Worm (Caenorhabditis elegans) whole organism, L2 larva: ENCODE data around the gene K10D11.6.

Experiments used
- C34F6.9 ChIP-seq: fragments of 150-350 bp; optimal IDR thresholded peaks from 2 replicates; lab custom pipeline; 2014; ENCODE audit warnings: missing biosample characterization, missing genetic modification characterization
- F13H6.1 ChIP-seq: sonication (generic microtip); optimal IDR thresholded peaks from 2 replicates; lab custom pipeline; 2016; ENCODE audit warnings: missing genetic modification characterization, missing compliant biosample characterization
- Y55F3AM.14 ChIP-seq: fragments of 200-800 bp; sonication (Bioruptor generic); optimal IDR thresholded peaks from 2 replicates; lab custom pipeline; 2018; ENCODE audit warnings: mild to moderate bottlenecking, missing genetic modification characterization, missing compliant biosample characterization
- ZK546.5 ChIP-seq: sonication (generic microtip); optimal IDR thresholded peaks from 2 replicates; lab custom pipeline; 2017; ENCODE audit warnings: missing biosample characterization, missing genetic modification characterization
- alr-1 ChIP-seq: fragments of 150-350 bp; optimal IDR thresholded peaks from 2 replicates; lab custom pipeline; 2014; ENCODE audit warnings: missing biosample characterization, missing genetic modification characterization
- aly-2 ChIP-seq: fragments of 150-350 bp; optimal IDR thresholded peaks from 2 replicates; lab custom pipeline; 2014; ENCODE audit warnings: missing biosample characterization, missing genetic modification characterization
- blmp-1 ChIP-seq: sonication (generic microtip); optimal IDR thresholded peaks from 2 replicates; lab custom pipeline; 2017; ENCODE audit warnings: missing genetic modification characterization, mild to moderate bottlenecking, missing compliant biosample characterization, antibody characterized with exemption, moderate library complexity; ENCODE audit not compliant: insufficient read depth
- ceh-16 ChIP-seq: fragments of 150-350 bp; optimal IDR thresholded peaks from 2 replicates; lab custom pipeline; 2014; ENCODE audit warnings: missing biosample characterization, missing genetic modification characterization
- crh-2 ChIP-seq: sonication (generic microtip); optimal IDR thresholded peaks from 2 replicates; lab custom pipeline; 2017; ENCODE audit warnings: missing biosample characterization, missing genetic modification characterization
- dmd-4 ChIP-seq: sonication (generic microtip); optimal IDR thresholded peaks from 2 replicates; lab custom pipeline; 2017; ENCODE audit warnings: missing biosample characterization, missing genetic modification characterization
- egl-27 ChIP-seq: sonication (generic microtip); optimal IDR thresholded peaks from 3 replicates; lab custom pipeline; 2017; ENCODE audit warnings: missing biosample characterization, missing genetic modification reagents, missing genetic modification characterization
- elt-1 ChIP-seq: fragments of 150-350 bp; optimal IDR thresholded peaks from 2 replicates; lab custom pipeline; 2014; ENCODE audit warnings: missing biosample characterization, missing genetic modification characterization
- fos-1 ChIP-seq: fragments of 150-350 bp; optimal IDR thresholded peaks from 2 replicates; lab custom pipeline; 2014; ENCODE audit warnings: missing biosample characterization, missing genetic modification characterization
- gmeb-1 ChIP-seq: fragments of 150-350 bp; optimal IDR thresholded peaks from 2 replicates; lab custom pipeline; 2014; ENCODE audit warnings: missing biosample characterization, missing genetic modification characterization
- lin-11 ChIP-seq: fragments of 150-350 bp; sonication (generic microtip); optimal IDR thresholded peaks from 2 replicates; lab custom pipeline; 2014; ENCODE audit warnings: missing biosample characterization, missing genetic modification characterization, inconsistent platforms, mixed read lengths
- lin-13 ChIP-seq: fragments of 150-350 bp; optimal IDR thresholded peaks from 2 replicates; lab custom pipeline; 2014; ENCODE audit warnings: missing biosample characterization, missing genetic modification reagents, missing genetic modification characterization
- lin-39 ChIP-seq: fragments of 150-350 bp; optimal IDR thresholded peaks from 2 replicates; lab custom pipeline; 2014; ENCODE audit warnings: missing biosample characterization, missing genetic modification reagents, missing genetic modification characterization
- lsy-2 ChIP-seq, 2 experiments: fragments of 150-350 bp in 1 of 2; sonication (generic microtip) in 1 of 2; optimal IDR thresholded peaks; 2 replicates each; lab custom pipeline; 2014 to 2017; ENCODE audit warnings: missing biosample characterization in 2 of 2, missing genetic modification characterization in 2 of 2
- mab-5 ChIP-seq: fragments of 150-350 bp; optimal IDR thresholded peaks from 2 replicates; lab custom pipeline; 2014; ENCODE audit warnings: missing biosample characterization, missing genetic modification characterization
- mdl-1 ChIP-seq, 2 experiments: fragments of 150-350 bp in 1 of 2; sonication (generic microtip) in 1 of 2; optimal IDR thresholded peaks; 2 replicates each; lab custom pipeline; 2017; ENCODE audit warnings: missing biosample characterization in 2 of 2, missing genetic modification characterization in 2 of 2
- nhr-10 ChIP-seq: sonication (generic microtip); optimal IDR thresholded peaks from 2 replicates; lab custom pipeline; 2017; ENCODE audit warnings: missing biosample characterization, missing genetic modification characterization
- nhr-129 ChIP-seq: fragments of 150-350 bp; optimal IDR thresholded peaks from 2 replicates; lab custom pipeline; 2014; ENCODE audit warnings: missing biosample characterization, missing genetic modification characterization
- nhr-23 ChIP-seq: fragments of 150-350 bp; optimal IDR thresholded peaks from 2 replicates; lab custom pipeline; 2014; ENCODE audit warnings: missing biosample characterization, missing genetic modification reagents, missing genetic modification characterization
- nhr-237 ChIP-seq: fragments of 150-350 bp; optimal IDR thresholded peaks from 2 replicates; lab custom pipeline; 2014; ENCODE audit warnings: missing biosample characterization, missing genetic modification characterization
- nhr-25 ChIP-seq: fragments of 150-350 bp; sonication (generic microtip); optimal IDR thresholded peaks from 3 replicates; lab custom pipeline; 2014; ENCODE audit warnings: missing biosample characterization, missing genetic modification characterization
- nhr-77 ChIP-seq: fragments of 150-350 bp; optimal IDR thresholded peaks from 2 replicates; lab custom pipeline; 2014; ENCODE audit warnings: missing biosample characterization, missing genetic modification characterization
- peb-1 ChIP-seq: fragments of 150-350 bp; optimal IDR thresholded peaks from 2 replicates; lab custom pipeline; 2014; ENCODE audit warnings: missing biosample characterization, missing genetic modification characterization
- sem-4 ChIP-seq: fragments of 150-350 bp; optimal IDR thresholded peaks from 2 replicates; lab custom pipeline; 2014; ENCODE audit warnings: missing biosample characterization, missing genetic modification reagents, missing genetic modification characterization
- sma-3 ChIP-seq: sonication (generic microtip); optimal IDR thresholded peaks from 2 replicates; lab custom pipeline; 2016; ENCODE audit warnings: missing genetic modification reagents, missing genetic modification characterization, missing compliant biosample characterization
- sma-9 ChIP-seq, 2 experiments: fragments of 150-350 bp in 1 of 2; sonication (generic microtip) in 1 of 2; optimal IDR thresholded peaks; 2 replicates each; lab custom pipeline; 2014 to 2016; ENCODE audit warnings: missing genetic modification characterization in 2 of 2, mild to moderate bottlenecking in 1 of 2, missing biosample characterization in 1 of 2, missing compliant biosample characterization in 1 of 2, missing genetic modification reagents in 1 of 2, moderate library complexity in 1 of 2
- unc-39 ChIP-seq: fragments of 150-350 bp; optimal IDR thresholded peaks from 2 replicates; lab custom pipeline; 2014; ENCODE audit warnings: missing biosample characterization, missing genetic modification characterization
- unc-55 ChIP-seq: fragments of 150-350 bp; sonication (generic microtip); optimal IDR thresholded peaks from 3 replicates; lab custom pipeline; 2014; ENCODE audit warnings: missing biosample characterization, missing genetic modification reagents, missing genetic modification characterization
- unc-62 ChIP-seq: fragments of 150-350 bp; optimal IDR thresholded peaks from 2 replicates; lab custom pipeline; 2014; ENCODE audit warnings: missing biosample characterization, missing genetic modification reagents, missing genetic modification characterization
- zag-1 ChIP-seq: fragments of 150-350 bp; optimal IDR thresholded peaks from 2 replicates; lab custom pipeline; 2014; ENCODE audit warnings: missing biosample characterization, missing genetic modification characterization
- ztf-1 ChIP-seq: fragments of 200-800 bp; sonication (Bioruptor generic); conservative IDR thresholded peaks from 2 replicates; pipeline ENCODE4 v1.3.6; 2022; ENCODE audit warnings: missing genetic modification characterization, missing compliant biosample characterization
- ztf-11 ChIP-seq: sonication (generic microtip); optimal IDR thresholded peaks from 2 replicates; lab custom pipeline; 2017; ENCODE audit warnings: missing biosample characterization, missing genetic modification characterization
- ztf-4 ChIP-seq: fragments of 150-350 bp; optimal IDR thresholded peaks from 2 replicates; lab custom pipeline; 2014; ENCODE audit warnings: missing biosample characterization, missing genetic modification characterization

K10D11.6 gene

ce11 chrIV:13016820-13017219, 27.6 kb upstream of the K10D11.6 start:
- no peak for TF ChIP-seq nhr-23 (tag; lab: Kevin White, UChicago)
- TF ChIP-seq alr-1: no peak
- TF ChIP-seq fos-1 (tag; lab: Kevin White, UChicago): no peak
- no peak for TF ChIP-seq lin-11 (tag; lab: Kevin White, UChicago)
- no peak for TF ChIP-seq gmeb-1 (tag; lab: Kevin White, UChicago)
- TF ChIP-seq sma-3 (GFP tag; lab: Kevin White, UChicago): no peak
- no peak for TF ChIP-seq dmd-4 (tag; lab: Kevin White, UChicago)
- no peak for TF ChIP-seq sma-9 (GFP tag; optimal IDR thresholded peaks at IDR 0.05; lab: Kevin White, UChicago)
- TF ChIP-seq sma-9 (tag; optimal IDR thresholded peaks at IDR 0.05; lab: Kevin White, UChicago): no peak
- peak; percentile 34 for TF ChIP-seq sem-4 (tag; lab: Kevin White, UChicago)
- peak; percentile 63 for TF ChIP-seq zag-1
- no peak for TF ChIP-seq mab-5
- no peak for TF ChIP-seq unc-62 (GFP tag; lab: Kevin White, UChicago)
- no peak for TF ChIP-seq nhr-10 (tag; lab: Kevin White, UChicago)
- TF ChIP-seq mdl-1 (tag; optimal IDR thresholded peaks at IDR 0.05; lab: Kevin White, UChicago): no peak
- TF ChIP-seq Y55F3AM.14: no peak
- TF ChIP-seq ztf-4 (tag; lab: Kevin White, UChicago): no peak
- no peak for TF ChIP-seq C34F6.9 (tag; lab: Kevin White, UChicago)
- TF ChIP-seq, all 48 proteins: peak for 2

ce11 chrIV:13015801-13016404, 26.6 kb upstream of the K10D11.6 start:
- TF ChIP-seq lsy-2 (tag; optimal IDR thresholded peaks at IDR 0.05; lab: Kevin White, UChicago) (peak in 1 of 2 experiments; percentile 29), unc-55 (GFP tag; lab: Kevin White, UChicago) (peak; percentile 33), C34F6.9 (tag; lab: Kevin White, UChicago) (peak; percentile 69), nhr-129 (peak; percentile 75), peb-1 (tag; lab: Kevin White, UChicago) (no peak), aly-2 (tag; lab: Kevin White, UChicago) (no peak), unc-62 (GFP tag; lab: Kevin White, UChicago) (no peak), sem-4 (tag; lab: Kevin White, UChicago) (peak; percentile 59), elt-1 (tag; lab: Kevin White, UChicago) (no peak), zag-1 (peak; percentile 61), lin-13 (GFP tag; lab: Kevin White, UChicago) (peak; percentile 30), lin-39 (no peak), mab-5 (peak; percentile 81), nhr-23 (tag; lab: Kevin White, UChicago) (no peak), sma-3 (GFP tag; lab: Kevin White, UChicago) (no peak), F13H6.1 (tag; lab: Kevin White, UChicago) (peak; percentile 36), crh-2 (tag; lab: Kevin White, UChicago) (peak; percentile 61), ztf-11 (tag; lab: Kevin White, UChicago) (no peak), nhr-77 (tag; lab: Kevin White, UChicago) (no peak), nhr-25 (tag; lab: Kevin White, UChicago) (no peak), nhr-237 (tag; lab: Kevin White, UChicago) (no peak), sma-9 (GFP tag; optimal IDR thresholded peaks at IDR 0.05; lab: Kevin White, UChicago) (peak; percentile 26), sma-9 (tag; optimal IDR thresholded peaks at IDR 0.05; lab: Kevin White, UChicago) (no peak)

- TF ChIP-seq unc-55 (GFP tag; lab: Kevin White, UChicago) (no peak), F13H6.1 (tag; lab: Kevin White, UChicago) (no peak), elt-1 (tag; lab: Kevin White, UChicago) (peak; percentile 63), C34F6.9 (tag; lab: Kevin White, UChicago) (no peak), ceh-16 (peak; percentile 14)
Measured at ce11 chrIV:13013711-13014341, 24.6 kb upstream of the K10D11.6 start.

DNA sequence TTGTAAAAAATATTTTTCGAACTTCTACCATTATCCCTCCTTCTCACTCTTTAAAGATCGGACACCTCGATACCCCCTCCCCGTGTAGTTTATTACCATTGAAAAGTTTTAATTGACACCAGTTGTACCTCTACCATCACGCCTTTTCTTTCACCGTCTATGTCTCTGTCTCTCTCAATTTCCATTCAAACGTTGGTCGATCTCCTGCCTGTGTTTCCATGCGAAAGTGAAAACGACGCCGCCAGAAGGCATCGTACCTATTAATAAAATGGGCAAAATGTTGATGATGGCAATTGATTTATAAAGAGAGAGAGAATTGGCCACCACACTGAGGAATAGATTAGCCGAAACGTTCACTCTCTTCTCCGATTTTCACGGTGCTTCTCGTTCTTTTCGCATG, 24.0 kb upstream of the K10D11.6 start:
- TF ChIP-seq nhr-10 (tag; lab: Kevin White, UChicago): no peak
- no peak for TF ChIP-seq ZK546.5 (tag; lab: Kevin White, UChicago)
- peak; percentile 76 for TF ChIP-seq nhr-129
- TF ChIP-seq elt-1 (tag; lab: Kevin White, UChicago): no peak
- TF ChIP-seq ztf-1 (GFP tag; lab: Robert Waterston, UW): no peak
- peak; percentile 74 for TF ChIP-seq ceh-16
- peak; percentile 95 for TF ChIP-seq blmp-1 (tag; lab: Kevin White, UChicago)
- no peak for TF ChIP-seq egl-27 (tag; lab: Kevin White, UChicago)
- peak; percentile 74 for TF ChIP-seq sem-4 (tag; lab: Kevin White, UChicago)
- peak; percentile 42 for TF ChIP-seq sma-9 (GFP tag; optimal IDR thresholded peaks at IDR 0.05; lab: Kevin White, UChicago)
- no peak for TF ChIP-seq sma-9 (tag; optimal IDR thresholded peaks at IDR 0.05; lab: Kevin White, UChicago)
- peak; percentile 0 for TF ChIP-seq fos-1 (tag; lab: Kevin White, UChicago)
- peak; percentile 12 for TF ChIP-seq crh-2 (tag; lab: Kevin White, UChicago)
- no peak for TF ChIP-seq unc-39 (tag; lab: Kevin White, UChicago)
- TF ChIP-seq Y55F3AM.14: no peak
- TF ChIP-seq unc-55 (GFP tag; lab: Kevin White, UChicago): no peak
- no peak for TF ChIP-seq nhr-237 (tag; lab: Kevin White, UChicago)
- TF ChIP-seq nhr-25 (tag; lab: Kevin White, UChicago): peak; percentile 67
- no peak for TF ChIP-seq lin-39
